Worm (Caenorhabditis elegans): ENCODE results near the gene C16E9.1.

DNA sequence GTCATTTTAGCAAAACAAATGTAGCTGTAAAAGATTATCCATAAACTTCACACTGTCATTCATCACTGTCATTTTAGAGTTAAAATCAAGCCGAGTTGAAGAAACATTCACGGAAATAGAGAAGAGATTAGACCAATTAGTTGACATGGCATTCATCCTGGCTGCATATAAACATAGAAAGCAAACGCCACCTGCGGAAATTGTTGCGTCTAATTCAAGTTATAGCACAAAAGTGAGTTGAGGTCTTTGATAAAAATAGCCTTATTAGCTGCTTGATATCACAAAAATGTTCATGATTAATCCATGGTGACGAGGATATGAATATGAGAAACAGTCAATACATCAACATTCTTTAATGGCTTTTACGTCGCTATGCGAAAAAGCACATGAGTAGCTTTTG, 28.5 kb downstream of the C16E9.1 start:
- TF ChIP-seq ceh-24 (tag; optimal IDR thresholded peaks at IDR 0.05) = no peak
- TF ChIP-seq ets-4 (tag; optimal IDR thresholded peaks at IDR 0.05) = no peak

All from whole organism, late embryonic.